Worm (Caenorhabditis elegans): Measurements from ENCODE around the gene C10C6.13.

The C10C6.13 gene

ce11 chrIV:11474067-11474466 is 4.5 kb upstream of the C10C6.13 start (continued):
- TF ChIP-seq mml-1 (tag; optimal IDR thresholded peaks at IDR 0.05) (no peak), zag-1 (tag; optimal IDR thresholded peaks at IDR 0.05) (no peak), lsy-12 (tag; optimal IDR thresholded peaks at IDR 0.05) (peak; percentile 80), unc-39 (tag; optimal IDR thresholded peaks at IDR 0.05) (no peak), nhr-77 (tag; optimal IDR thresholded peaks at IDR 0.05) (no peak), R02D3.7 (tag; optimal IDR thresholded peaks at IDR 0.05) (peak; percentile 2)

DNA sequence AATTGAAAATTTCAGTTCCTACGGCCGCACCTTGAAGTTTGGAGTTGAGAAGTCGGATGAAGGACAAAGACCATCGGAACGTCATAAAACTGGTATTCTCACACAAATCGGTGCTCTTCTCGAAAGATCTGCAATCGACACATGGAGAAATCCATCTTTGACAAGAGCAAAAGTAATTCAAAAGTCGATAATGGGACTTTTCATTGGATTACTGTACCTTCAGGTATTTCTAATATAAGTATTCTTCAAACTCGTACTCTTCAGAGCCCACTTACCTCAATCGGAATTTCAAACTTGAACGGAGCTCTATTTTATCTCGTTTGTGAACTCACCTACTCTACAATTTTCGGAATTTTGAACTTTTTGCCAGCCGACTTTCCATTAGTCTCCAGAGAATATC is 2.5 kb upstream of the C10C6.13 start:
- TF ChIP-seq ceh-82 (tag; optimal IDR thresholded peaks at IDR 0.05), result no peak

DNA sequence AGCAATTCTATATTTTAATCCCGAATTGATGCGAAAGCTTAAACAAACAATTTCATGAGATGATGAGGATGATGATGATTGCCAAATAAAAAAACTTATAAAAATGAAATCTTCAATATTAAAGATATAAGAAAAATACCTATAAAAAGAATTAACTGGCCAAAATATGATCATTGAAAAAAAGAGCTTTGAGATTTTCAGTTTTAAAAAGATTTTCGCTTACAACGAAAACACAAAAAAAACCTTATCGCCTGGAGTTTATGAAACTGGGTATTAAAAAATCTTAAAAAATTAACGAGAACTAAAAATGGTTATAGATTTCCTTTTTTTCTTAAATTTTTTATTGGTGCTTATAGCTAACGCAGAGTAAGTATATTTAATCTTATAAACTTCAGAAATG is 2.1 kb downstream of the C10C6.13 start, which contains the start of gene C10C6.7:
Gene C10C6.7, minus strand, starts transcription at position 101 of the 400 bp plus-strand sequence.
- TF ChIP-seq elt-2 (tag; optimal IDR thresholded peaks at IDR 0.05) (no peak), egl-27 (tag; optimal IDR thresholded peaks at IDR 0.05) (no peak), elt-3 (tag; optimal IDR thresholded peaks at IDR 0.05) (no peak), unc-39 (tag; optimal IDR thresholded peaks at IDR 0.05) (no peak), nhr-28 (tag; optimal IDR thresholded peaks at IDR 0.05) (no peak), mdl-1 (tag; optimal IDR thresholded peaks at IDR 0.05) (no peak), ztf-11 (tag; optimal IDR thresholded peaks at IDR 0.05) (no peak), nhr-25 (tag; optimal IDR thresholded peaks at IDR 0.05) (no peak), aly-2 (tag; optimal IDR thresholded peaks at IDR 0.05) (no peak), nhr-77 (tag; optimal IDR thresholded peaks at IDR 0.05) (no peak), ceh-9 (tag; optimal IDR thresholded peaks at IDR 0.05) (no peak), nhr-237 (tag; optimal IDR thresholded peaks at IDR 0.05) (no peak)

DNA sequence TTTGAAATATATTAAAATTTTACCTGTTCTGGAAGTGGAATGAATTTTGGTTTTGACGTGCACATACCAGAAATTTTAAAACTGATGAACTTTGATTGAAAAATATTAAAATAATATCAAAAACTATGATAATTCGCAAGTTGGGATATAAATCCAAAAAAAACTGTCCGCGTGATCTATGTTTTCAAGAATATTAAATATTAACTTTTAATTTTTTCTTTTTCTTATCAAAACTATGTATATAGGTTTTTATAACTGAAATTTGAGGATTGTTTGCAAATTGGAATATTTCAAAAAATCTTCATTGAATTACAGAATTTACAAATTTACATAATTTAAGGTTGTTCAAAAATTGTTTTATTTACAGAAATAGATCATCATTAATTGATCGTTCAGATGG is 4.4 kb downstream of the C10C6.13 start, which contains the start of gene C10C6.3:
Gene C10C6.3, minus strand, starts transcription at position 101 of the 400 bp plus-strand sequence.
- no peak for TF ChIP-seq elt-2 (tag; optimal IDR thresholded peaks at IDR 0.05)
- TF ChIP-seq hmg-11 (tag; optimal IDR thresholded peaks at IDR 0.05), result no peak
- no peak for TF ChIP-seq zag-1 (tag; optimal IDR thresholded peaks at IDR 0.05)

- TF ChIP-seq pqm-1 (tag; optimal IDR thresholded peaks at IDR 0.05), result no peak
- peak; percentile 19 for TF ChIP-seq lin-39 (tag; optimal IDR thresholded peaks at IDR 0.05)
These were observed 8.2 kb downstream of the C10C6.13 start for ce11 chrIV:11461335-11461734.

- TF ChIP-seq sea-2 (GFP tag; optimal IDR thresholded peaks at IDR 0.05) (no peak), skn-1 (tag; optimal IDR thresholded peaks at IDR 0.05) (no peak), nhr-76 (tag; optimal IDR thresholded peaks at IDR 0.05) (no peak), mml-1 (tag; optimal IDR thresholded peaks at IDR 0.05) (no peak), lsy-12 (tag; optimal IDR thresholded peaks at IDR 0.05) (no peak)
These were observed 9.9 kb downstream of the C10C6.13 start, which contains the start of gene npr-3 for ce11 chrIV:11459684-11460083. Gene npr-3 (plus strand): TSS chrIV:11459984.

DNA sequence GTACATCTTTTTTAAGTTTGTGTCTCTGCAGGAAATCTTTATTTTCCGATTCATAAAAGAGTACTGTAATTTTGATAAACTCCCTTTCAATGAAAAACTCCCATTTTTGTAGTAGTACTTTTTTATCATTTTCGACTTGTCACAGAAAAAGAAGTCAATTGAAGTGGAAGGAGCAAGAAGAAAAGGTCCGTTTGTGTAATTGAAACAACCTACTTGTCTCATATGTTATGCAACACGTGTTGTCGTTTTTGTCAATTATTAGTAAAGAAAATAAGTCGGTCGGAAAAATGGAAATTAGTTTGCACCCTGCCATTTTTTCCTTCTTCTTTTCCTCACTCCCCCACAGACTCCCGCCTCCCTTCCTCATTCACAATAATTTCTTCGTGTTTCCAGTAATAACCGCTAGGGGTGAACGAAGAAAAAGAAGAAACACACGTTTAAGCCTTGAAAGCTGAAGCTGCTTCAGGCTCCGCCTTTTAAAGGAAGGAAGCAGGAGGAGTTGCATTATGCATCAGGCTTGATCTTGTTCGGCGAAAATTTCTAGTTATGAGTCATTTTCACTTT is 10.8 kb downstream of the C10C6.13 start:
- TF ChIP-seq nfya-1 (tag; optimal IDR thresholded peaks at IDR 0.05; ENCODE audit: insufficient read depth) (peak; percentile 13), ceh-82 (tag; optimal IDR thresholded peaks at IDR 0.05) (no peak)

ce11 chrIV:11455824-11456223 is 13.7 kb downstream of the C10C6.13 start:
- no peak for TF ChIP-seq lsy-12 (tag; optimal IDR thresholded peaks at IDR 0.05)
- no peak for TF ChIP-seq pha-4 (tag; optimal IDR thresholded peaks at IDR 0.05)
- no peak for TF ChIP-seq nhr-43 (tag; optimal IDR thresholded peaks at IDR 0.05; ENCODE audit: poor library complexity, severe bottlenecking)

DNA sequence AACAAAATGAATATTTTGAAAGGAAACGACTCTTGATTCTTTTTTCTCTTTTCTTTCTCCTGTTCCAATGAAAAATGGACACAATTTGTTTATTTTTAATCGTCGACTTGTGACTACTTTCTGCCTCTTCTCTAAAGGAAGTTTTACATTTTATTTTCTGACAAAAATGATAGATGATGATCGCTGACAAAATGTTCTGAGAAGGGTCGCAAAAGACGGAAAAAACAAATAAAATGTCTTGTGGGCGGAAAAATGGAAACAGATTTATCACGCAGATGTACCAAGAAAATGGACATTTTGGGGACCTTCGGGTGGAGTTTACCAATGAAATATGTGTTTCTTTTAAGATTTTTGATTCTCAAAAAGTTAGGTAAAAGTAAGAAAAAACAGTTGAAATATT is 16.6 kb downstream of the C10C6.13 start:
- TF ChIP-seq lin-39 (tag; optimal IDR thresholded peaks at IDR 0.05) (peak; percentile 55), unc-62 (GFP tag; optimal IDR thresholded peaks at IDR 0.05) (no peak)

All from whole organism, L3 larva.